Fruit fly (Drosophila melanogaster) whole organism, embryonic: ENCODE measurements around the gene Fife.

Experiments
- Asciz ChIP-seq: fragments of 200-800 bp; sonication (Bioruptor generic); optimal IDR thresholded peaks from 2 replicates; lab custom pipeline; 2017; ENCODE audit warnings: missing biosample characterization, mild to moderate bottlenecking, missing genetic modification characterization, missing genetic modification reagents
- CG10431 ChIP-seq: fragments of 200-800 bp; sonication (Bioruptor generic); optimal IDR thresholded peaks from 3 replicates; lab custom pipeline; 2018; ENCODE audit warnings: missing biosample characterization, mild to moderate bottlenecking, missing genetic modification characterization
- CG11560 ChIP-seq: fragments of 200-800 bp; sonication (Bioruptor generic); IDR thresholded peaks from 3 replicates; pipeline ENCODE4 v1.3.6; 2022; ENCODE audit warnings: missing biosample characterization, missing genetic modification characterization
- CG13894 ChIP-seq: fragments of 200-800 bp; sonication (Bioruptor generic); optimal IDR thresholded peaks from 3 replicates; lab custom pipeline; 2018; ENCODE audit warnings: missing biosample characterization, mild to moderate bottlenecking, missing genetic modification characterization, moderate library complexity
- CG14710 ChIP-seq: fragments of 200-800 bp; sonication (Bioruptor generic); optimal IDR thresholded peaks from 3 replicates; lab custom pipeline; 2019; ENCODE audit warnings: missing biosample characterization, mild to moderate bottlenecking, missing genetic modification characterization, moderate library complexity
- CG15011 ChIP-seq: fragments of 200-800 bp; sonication (Bioruptor generic); optimal IDR thresholded peaks from 3 replicates; lab custom pipeline; 2018; ENCODE audit warnings: missing biosample characterization, mild to moderate bottlenecking, missing genetic modification characterization
- CG15601 ChIP-seq: fragments of 200-800 bp; sonication (Bioruptor generic); optimal IDR thresholded peaks from 3 replicates; lab custom pipeline; 2019; ENCODE audit warnings: missing biosample characterization, mild to moderate bottlenecking, missing genetic modification characterization, moderate library complexity
- CG15696 ChIP-seq: fragments of 200-800 bp; sonication (Bioruptor generic); optimal IDR thresholded peaks from 2 replicates; lab custom pipeline; 2019; ENCODE audit warnings: missing biosample characterization, mild to moderate bottlenecking, missing genetic modification characterization, moderate library complexity
- CG1647 ChIP-seq: fragments of 200-800 bp; sonication (Bioruptor generic); optimal IDR thresholded peaks from 3 replicates; lab custom pipeline; 2016; ENCODE audit warnings: missing biosample characterization, missing genetic modification characterization
- CG31365 ChIP-seq: fragments of 200-800 bp; sonication (Bioruptor generic); optimal IDR thresholded peaks from 2 replicates; lab custom pipeline; 2018; ENCODE audit warnings: missing biosample characterization, mild to moderate bottlenecking, missing genetic modification characterization
- CG31441 ChIP-seq: fragments of 200-800 bp; sonication (Bioruptor generic); IDR thresholded peaks from 2 replicates; pipeline ENCODE4 v1.3.6; 2022; ENCODE audit warnings: missing biosample characterization, missing genetic modification characterization
- CG4617 ChIP-seq: fragments of 200-800 bp; sonication (Bioruptor generic); optimal IDR thresholded peaks from 3 replicates; lab custom pipeline; 2016; ENCODE audit warnings: missing biosample characterization, missing genetic modification characterization, borderline replicate concordance
- CG5180 ChIP-seq: fragments of 200-800 bp; sonication (Bioruptor generic); optimal IDR thresholded peaks from 3 replicates; lab custom pipeline; 2017; ENCODE audit warnings: missing biosample characterization, missing genetic modification characterization, mild to moderate bottlenecking, moderate library complexity, missing genetic modification reagents
- CG7556 ChIP-seq: fragments of 200-800 bp; sonication (Bioruptor generic); optimal IDR thresholded peaks from 2 replicates; lab custom pipeline; 2017; ENCODE audit warnings: missing biosample characterization, mild to moderate bottlenecking, missing genetic modification characterization
- CG8388 ChIP-seq: fragments of 200-800 bp; sonication (Bioruptor generic); optimal IDR thresholded peaks from 2 replicates; lab custom pipeline; 2019; ENCODE audit warnings: missing biosample characterization, mild to moderate bottlenecking, missing genetic modification characterization, moderate library complexity
- CG8478 ChIP-seq: fragments of >200 bp; optimal IDR thresholded peaks from 2 replicates; lab custom pipeline; 2018
- CG9215 ChIP-seq: fragments of 200-800 bp; sonication (Bioruptor generic); IDR thresholded peaks from 2 replicates; pipeline ENCODE4 v1.3.6; 2022; ENCODE audit warnings: missing biosample characterization, missing genetic modification characterization
- Chrac-16 ChIP-seq: fragments of 200-800 bp; sonication (Bioruptor generic); optimal IDR thresholded peaks from 3 replicates; lab custom pipeline; 2016; ENCODE audit warnings: missing biosample characterization, missing genetic modification characterization
- D ChIP-seq, 2 experiments: fragments of 200-800 bp in 1 of 2; fragments of >200 bp in 1 of 2; sonication (Bioruptor generic) in 1 of 2; optimal IDR thresholded peaks; 2 replicates in 1 of 2; 3 replicates in 1 of 2; lab custom pipeline; 2017; ENCODE audit warnings: mild to moderate bottlenecking in 1 of 2, missing biosample characterization in 1 of 2, missing genetic modification characterization in 1 of 2, missing genetic modification reagents in 1 of 2
- Dfd ChIP-seq, 2 experiments: fragments of >200 bp; optimal IDR thresholded peaks; 2 replicates each; lab custom pipeline; 2017; ENCODE audit warnings: missing biosample characterization in 2 of 2, missing genetic modification characterization in 2 of 2
- Drgx ChIP-seq: fragments of 200-800 bp; sonication (Bioruptor generic); IDR thresholded peaks from 2 replicates; pipeline ENCODE4 v1.3.6; 2022; ENCODE audit warnings: missing biosample characterization, missing genetic modification characterization
- Fer3 ChIP-seq: fragments of 200-800 bp; sonication (Bioruptor generic); optimal IDR thresholded peaks from 2 replicates; lab custom pipeline; 2018; ENCODE audit warnings: missing biosample characterization, mild to moderate bottlenecking, missing genetic modification characterization, moderate library complexity
- HLH4C ChIP-seq: fragments of 200-800 bp; sonication (Bioruptor generic); IDR thresholded peaks from 3 replicates; pipeline ENCODE4 v1.3.6; 2022; ENCODE audit warnings: missing biosample characterization, missing genetic modification characterization; ENCODE audit not compliant: partially characterized antibody
- Pdp1 ChIP-seq, 2 experiments: fragments of 200-800 bp; sonication (Bioruptor generic); optimal IDR thresholded peaks; 3 replicates each; lab custom pipeline; 2016; ENCODE audit warnings: missing biosample characterization in 2 of 2, missing genetic modification characterization in 2 of 2, mild to moderate bottlenecking in 1 of 2, moderate library complexity in 1 of 2
- Rx ChIP-seq: fragments of 200-800 bp; sonication (Bioruptor generic); IDR thresholded peaks from 2 replicates; pipeline ENCODE4 v1.3.6; 2022; ENCODE audit warnings: missing biosample characterization, missing genetic modification characterization
- Stat92E ChIP-seq, 3 experiments: fragments of >200 bp in 2 of 3; fragments of 200-800 bp in 1 of 3; sonication (Bioruptor generic) in 1 of 3; optimal IDR thresholded peaks; 2 replicates each; lab custom pipeline; 2017 to 2019; ENCODE audit warnings: missing biosample characterization in 3 of 3, missing genetic modification characterization in 3 of 3, mild to moderate bottlenecking in 1 of 3, moderate library complexity in 1 of 3
- Xrp1 ChIP-seq: fragments of 200-800 bp; sonication (Bioruptor generic); IDR thresholded peaks from 2 replicates; pipeline ENCODE4 v1.3.6; 2022; ENCODE audit warnings: missing biosample characterization, missing genetic modification characterization
- YL-1 ChIP-seq: fragments of 200-800 bp; sonication (Bioruptor generic); optimal IDR thresholded peaks from 3 replicates; lab custom pipeline; 2017; ENCODE audit warnings: missing biosample characterization, mild to moderate bottlenecking, missing genetic modification characterization
- ab ChIP-seq: fragments of 200-800 bp; sonication (Bioruptor generic); optimal IDR thresholded peaks from 2 replicates; lab custom pipeline; 2016; ENCODE audit warnings: missing biosample characterization, missing genetic modification characterization
- ac ChIP-seq: fragments of 200-800 bp; sonication (Bioruptor generic); optimal IDR thresholded peaks from 3 replicates; lab custom pipeline; 2017; ENCODE audit warnings: missing biosample characterization, mild to moderate bottlenecking, missing genetic modification characterization
- ato ChIP-seq: fragments of 200-800 bp; sonication (Bioruptor generic); IDR thresholded peaks from 2 replicates; pipeline ENCODE4 v1.3.6; 2022; ENCODE audit warnings: missing biosample characterization, missing genetic modification characterization; ENCODE audit not compliant: partially characterized antibody
- cas ChIP-seq: fragments of 200-800 bp; sonication (Bioruptor generic); IDR thresholded peaks from 2 replicates; pipeline ENCODE4 v1.3.6; 2022; ENCODE audit warnings: missing biosample characterization, missing genetic modification characterization
- chm ChIP-seq: fragments of 200-800 bp; sonication (Bioruptor generic); IDR thresholded peaks from 2 replicates; pipeline ENCODE4 v1.3.6; 2022; ENCODE audit warnings: missing biosample characterization, missing genetic modification characterization
- crol ChIP-seq: fragments of 200-800 bp; sonication (Bioruptor generic); IDR thresholded peaks from 2 replicates; pipeline ENCODE4 v1.3.6; 2022; ENCODE audit warnings: missing biosample characterization, missing genetic modification characterization
- disco-r ChIP-seq: fragments of 200-800 bp; sonication (Bioruptor generic); optimal IDR thresholded peaks from 2 replicates; lab custom pipeline; 2016; ENCODE audit warnings: missing biosample characterization, missing genetic modification characterization
- ems ChIP-seq: fragments of 200-800 bp; sonication (Bioruptor generic); optimal IDR thresholded peaks from 3 replicates; lab custom pipeline; 2016; ENCODE audit warnings: missing biosample characterization, missing genetic modification characterization
- fd64A ChIP-seq: fragments of 200-800 bp; sonication (Bioruptor generic); optimal IDR thresholded peaks from 3 replicates; lab custom pipeline; 2018; ENCODE audit warnings: missing biosample characterization, mild to moderate bottlenecking, missing genetic modification characterization
- grn ChIP-seq: fragments of 200-800 bp; sonication (Bioruptor generic); optimal IDR thresholded peaks from 3 replicates; lab custom pipeline; 2017; ENCODE audit warnings: missing biosample characterization, missing genetic modification characterization
- hkb ChIP-seq, 2 experiments: fragments of 200-800 bp in 1 of 2; fragments of >200 bp in 1 of 2; sonication (Bioruptor generic) in 1 of 2; IDR thresholded peaks in 1 of 2; optimal IDR thresholded peaks in 1 of 2; 2 replicates each; pipeline versions ENCODE4 v1.3.6 to Lab custom; 2017 to 2022; ENCODE audit warnings: missing biosample characterization in 1 of 2, missing genetic modification characterization in 1 of 2
- mirr ChIP-seq: fragments of 200-800 bp; sonication (Bioruptor generic); optimal IDR thresholded peaks from 3 replicates; lab custom pipeline; 2018; ENCODE audit warnings: missing biosample characterization, mild to moderate bottlenecking, missing genetic modification characterization
- mld ChIP-seq: fragments of 200-800 bp; sonication (Bioruptor generic); IDR thresholded peaks from 3 replicates; pipeline ENCODE4 v1.3.6; 2022; ENCODE audit warnings: missing biosample characterization, missing genetic modification characterization; ENCODE audit not compliant: partially characterized antibody
- sc ChIP-seq, 3 experiments: fragments of >200 bp in 2 of 3; fragments of 200-800 bp in 1 of 3; sonication (Bioruptor generic) in 1 of 3; optimal IDR thresholded peaks; 2 replicates in 2 of 3; 3 replicates in 1 of 3; lab custom pipeline; 2017; ENCODE audit warnings: mild to moderate bottlenecking in 1 of 3, missing biosample characterization in 1 of 3, missing genetic modification characterization in 1 of 3, missing genetic modification reagents in 1 of 3
- ssp ChIP-seq: fragments of 200-800 bp; sonication (Bioruptor generic); IDR thresholded peaks from 2 replicates; pipeline ENCODE4 v1.3.6; 2022; ENCODE audit warnings: missing biosample characterization, missing genetic modification characterization
- tin ChIP-seq: fragments of 200-800 bp; sonication (Bioruptor generic); optimal IDR thresholded peaks from 3 replicates; lab custom pipeline; 2016; ENCODE audit warnings: missing biosample characterization, missing genetic modification characterization
- tll ChIP-seq, 2 experiments: fragments of 200-800 bp in 1 of 2; fragments of >200 bp in 1 of 2; sonication (Bioruptor generic) in 1 of 2; optimal IDR thresholded peaks; 2 replicates each; lab custom pipeline; 2017 to 2019; ENCODE audit warnings: missing biosample characterization in 2 of 2, missing genetic modification characterization in 2 of 2, mild to moderate bottlenecking in 1 of 2, moderate library complexity in 1 of 2
- tup ChIP-seq: fragments of 200-800 bp; sonication (Bioruptor generic); optimal IDR thresholded peaks from 2 replicates; lab custom pipeline; 2016; ENCODE audit warnings: missing biosample characterization, mild to moderate bottlenecking, missing genetic modification characterization, moderate library complexity
- usp ChIP-seq: fragments of >200 bp; optimal IDR thresholded peaks from 2 replicates; lab custom pipeline; 2017; ENCODE audit warnings: missing biosample characterization, missing genetic modification characterization
- wor ChIP-seq: fragments of 200-800 bp; sonication (Bioruptor generic); IDR thresholded peaks from 2 replicates; pipeline ENCODE4 v1.3.6; 2022; ENCODE audit warnings: missing biosample characterization, missing genetic modification characterization

Gene Fife

DNA sequence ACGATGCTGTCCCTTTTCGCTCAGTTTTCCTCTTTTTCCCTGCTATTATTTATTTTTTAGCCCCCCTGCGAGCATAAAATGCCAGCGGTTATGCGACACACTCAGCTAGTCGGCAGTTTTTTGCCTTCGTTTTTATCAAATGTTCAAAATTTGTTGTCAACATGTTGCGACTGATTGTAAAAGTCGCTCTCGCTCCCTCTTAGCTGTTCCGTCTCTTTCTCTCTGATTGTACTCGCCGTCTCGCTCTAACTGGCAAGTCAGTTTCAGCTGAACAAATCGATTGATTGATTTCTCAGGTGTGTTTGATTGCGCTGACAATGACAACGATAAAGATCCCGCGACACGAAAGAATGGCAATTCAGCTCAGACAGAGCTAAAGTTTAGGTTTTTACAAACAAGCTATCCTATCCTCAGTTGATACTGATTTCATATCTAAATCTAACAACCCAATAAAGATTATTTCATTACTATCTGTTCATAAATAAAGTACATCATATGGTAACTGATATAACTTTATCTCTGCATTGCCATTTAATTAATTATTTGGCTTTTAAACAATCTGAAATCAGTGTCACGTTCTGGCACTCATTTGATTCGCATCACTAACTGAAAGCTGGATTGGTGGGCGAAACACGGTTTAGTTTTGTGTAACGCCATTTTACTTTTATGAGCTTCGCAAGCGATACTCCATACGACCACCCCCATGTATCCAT, 34.4 kb upstream of the Fife start (continued):
- TF ChIP-seq disco-r (GFP tag; lab: Kevin White, UChicago) (no peak), tup (GFP tag; lab: Kevin White, UChicago) (no peak), Drgx (GFP tag; lab: Robert Waterston, UW) (no peak), D (optimal IDR thresholded peaks at IDR 0.05; lab: Kevin White, UChicago) (no peak), D (GFP tag; optimal IDR thresholded peaks at IDR 0.05; lab: Kevin White, UChicago) (no peak), Rx (GFP tag; lab: Robert Waterston, UW) (no peak), mld (GFP tag; lab: Robert Waterston, UW) (no peak), wor (GFP tag; lab: Robert Waterston, UW) (no peak), ato (no peak), tin (no peak), CG11560 (tag; lab: Robert Waterston, UW) (no peak), CG8478 (lab: Kevin White, UChicago) (no peak), CG9215 (GFP tag; lab: Robert Waterston, UW) (no peak), hkb (optimal IDR thresholded peaks at IDR 0.05; lab: Kevin White, UChicago) (no peak), hkb (GFP tag; IDR thresholded peaks at IDR 0.05; lab: Robert Waterston, UW) (no peak), CG31365 (tag; lab: Kevin White, UChicago) (no peak), CG13894 (no peak), CG4617 (GFP tag; lab: Kevin White, UChicago) (no peak), usp (GFP tag; lab: Kevin White, UChicago) (no peak), CG31441 (GFP tag; lab: Robert Waterston, UW) (no peak), Chrac-16 (no peak), ab (GFP tag; lab: Kevin White, UChicago) (no peak), YL-1 (no peak), ac (GFP tag; lab: Kevin White, UChicago) (no peak), grn (GFP tag; lab: Kevin White, UChicago) (peak; percentile 86), CG8388 (GFP tag; lab: Kevin White, UChicago) (no peak), cas (GFP tag; lab: Robert Waterston, UW) (no peak), CG10431 (no peak), CG14710 (tag; lab: Kevin White, UChicago) (no peak), CG7556 (GFP tag; lab: Kevin White, UChicago) (no peak), fd64A (GFP tag; lab: Kevin White, UChicago) (no peak), ems (GFP tag; lab: Kevin White, UChicago) (no peak), tll (GFP tag; optimal IDR thresholded peaks at IDR 0.05; lab: Kevin White, UChicago) (no peak), Xrp1 (GFP tag; lab: Robert Waterston, UW) (no peak), Asciz (peak; percentile 20), Fer3 (no peak), chm (GFP tag; lab: Robert Waterston, UW) (0 out of 2 replicates have a peak, but pooled peaks have one; percentile 28), CG15696 (tag; lab: Kevin White, UChicago) (no peak), CG15601 (tag; lab: Kevin White, UChicago) (no peak), ssp (GFP tag; lab: Robert Waterston, UW) (no peak), CG1647 (no peak), crol (GFP tag; lab: Robert Waterston, UW) (no peak), Stat92E (GFP tag; optimal IDR thresholded peaks at IDR 0.05; lab: Kevin White, UChicago) (no peak), HLH4C (GFP tag; lab: Robert Waterston, UW) (no peak), CG5180 (peak; percentile 90), Dfd (GFP tag; optimal IDR thresholded peaks at IDR 0.05; lab: Kevin White, UChicago) (no peak), CG15011 (GFP tag; lab: Kevin White, UChicago) (no peak), sc (optimal IDR thresholded peaks at IDR 0.05; lab: Kevin White, UChicago) (no peak), sc (GFP tag; optimal IDR thresholded peaks at IDR 0.05; lab: Kevin White, UChicago) (no peak), Pdp1 (GFP tag; optimal IDR thresholded peaks at IDR 0.05; lab: Kevin White, UChicago) (peak in 1 of 2 experiments; percentile 13), mirr (GFP tag; lab: Kevin White, UChicago) (peak; percentile 69)
